Worm (Caenorhabditis elegans): Measurements from ENCODE around the gene plx-1.
A peak's percentile ranks its signal among the peaks of the same experiment; 100 is the strongest.

DNA sequence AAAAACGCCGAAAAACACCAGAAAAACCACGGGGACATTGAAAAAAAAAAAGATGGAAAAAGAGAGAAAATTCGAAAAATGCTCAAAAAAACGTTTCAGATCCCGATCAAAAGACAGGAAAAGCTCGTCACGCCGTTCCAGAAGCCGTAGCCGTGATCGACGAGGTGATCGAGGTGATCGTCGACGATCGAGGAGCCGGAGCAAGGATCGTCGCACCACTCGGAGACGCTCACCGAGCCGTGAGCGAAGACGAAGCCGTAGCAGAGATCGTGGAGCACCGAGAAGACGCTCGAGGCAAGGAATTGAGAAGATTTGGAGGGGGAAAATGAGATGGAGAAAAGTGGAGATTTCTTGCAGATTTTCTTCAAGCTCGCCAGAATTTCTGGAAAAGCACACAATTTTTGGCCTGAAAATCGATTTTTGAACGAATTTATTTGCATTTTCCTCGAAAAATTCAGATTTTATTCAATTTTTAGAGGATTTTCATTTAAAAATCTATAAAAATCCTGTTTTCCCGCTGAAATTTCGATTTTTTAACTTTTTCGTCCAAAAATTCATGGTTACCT lies 54.0 kb downstream of the plx-1 start:
- TF ChIP-seq nhr-11 (tag; optimal IDR thresholded peaks at IDR 0.05) (no peak), daf-16 (GFP tag; optimal IDR thresholded peaks at IDR 0.05) (no peak), daf-16 (tag; optimal IDR thresholded peaks at IDR 0.05) (no peak), Y48G9A.11 (GFP tag; IDR thresholded peaks at IDR 0.05) (no peak), lsy-2 (tag; optimal IDR thresholded peaks at IDR 0.05) (no peak), snpc-1.2 (GFP tag; IDR thresholded peaks at IDR 0.05) (no peak), R02D3.7 (tag; optimal IDR thresholded peaks at IDR 0.05) (no peak), ztf-7 (tag; optimal IDR thresholded peaks at IDR 0.05) (no peak), aha-1 (tag) (peak; percentile 38)

Measured in whole organism, L4 larva.